Fruit fly (Drosophila melanogaster) whole organism, embryonic: ENCODE data around the gene CG43347.

Source experiments
- C15 ChIP-seq: fragments of 200-800 bp; sonication (Bioruptor generic); IDR thresholded peaks from 3 replicates; pipeline ENCODE4 v1.3.6; 2022; ENCODE audit warnings: missing biosample characterization, missing genetic modification characterization
- CG10321 ChIP-seq: fragments of 200-800 bp; sonication (Bioruptor generic); IDR thresholded peaks from 2 replicates; pipeline ENCODE4 v1.3.6; 2022; ENCODE audit warnings: missing biosample characterization, missing genetic modification characterization
- CG11456 ChIP-seq: fragments of 200-800 bp; sonication (Bioruptor generic); IDR thresholded peaks from 3 replicates; pipeline ENCODE4 v1.3.6; 2022; ENCODE audit warnings: missing biosample characterization, missing genetic modification characterization
- CG15514 ChIP-seq: fragments of 200-800 bp; sonication (Bioruptor generic); optimal IDR thresholded peaks from 3 replicates; lab custom pipeline; 2017; ENCODE audit warnings: missing biosample characterization, missing genetic modification characterization, mild to moderate bottlenecking, moderate library complexity, missing genetic modification reagents
- CG1602 ChIP-seq: fragments of 200-800 bp; sonication (Bioruptor generic); optimal IDR thresholded peaks from 3 replicates; lab custom pipeline; 2016; ENCODE audit warnings: missing biosample characterization, missing genetic modification characterization
- CG1603 ChIP-seq: fragments of 200-800 bp; sonication (Bioruptor generic); optimal IDR thresholded peaks from 2 replicates; lab custom pipeline; 2019; ENCODE audit warnings: missing biosample characterization, mild to moderate bottlenecking, missing genetic modification characterization, moderate library complexity
- CG16813 ChIP-seq: fragments of 200-800 bp; sonication (Bioruptor generic); IDR thresholded peaks from 3 replicates; pipeline ENCODE4 v1.3.6; 2022; ENCODE audit warnings: missing biosample characterization, missing genetic modification characterization; ENCODE audit not compliant: partially characterized antibody
- CG17361 ChIP-seq: fragments of 200-800 bp; sonication (Bioruptor generic); IDR thresholded peaks from 3 replicates; pipeline ENCODE4 v1.3.6; 2022; ENCODE audit warnings: missing biosample characterization, missing genetic modification characterization
- CG17912 ChIP-seq: fragments of 200-800 bp; sonication (Bioruptor generic); optimal IDR thresholded peaks from 2 replicates; lab custom pipeline; 2018; ENCODE audit warnings: missing biosample characterization, mild to moderate bottlenecking, missing genetic modification characterization
- CG30403 ChIP-seq: fragments of 200-800 bp; sonication (Bioruptor generic); optimal IDR thresholded peaks from 3 replicates; lab custom pipeline; 2016; ENCODE audit warnings: missing biosample characterization, missing genetic modification characterization
- CG34224 ChIP-seq: fragments of 200-800 bp; sonication (Bioruptor generic); IDR thresholded peaks from 3 replicates; pipeline ENCODE4 v1.3.6; 2022; ENCODE audit warnings: missing biosample characterization, missing genetic modification characterization; ENCODE audit not compliant: partially characterized antibody
- CG42726 ChIP-seq: fragments of 200-800 bp; sonication (Bioruptor generic); IDR thresholded peaks from 2 replicates; pipeline ENCODE4 v1.3.6; 2022; ENCODE audit warnings: missing biosample characterization, missing genetic modification characterization; ENCODE audit not compliant: partially characterized antibody
- CG4282 ChIP-seq: fragments of 200-800 bp; sonication (Bioruptor generic); optimal IDR thresholded peaks from 2 replicates; lab custom pipeline; 2016; ENCODE audit warnings: missing biosample characterization, missing genetic modification characterization
- CG6689 ChIP-seq: fragments of 200-800 bp; sonication (Bioruptor generic); IDR thresholded peaks from 2 replicates; pipeline ENCODE4 v1.3.6; 2022; ENCODE audit warnings: missing biosample characterization, missing genetic modification characterization
- CG6791 ChIP-seq: fragments of 200-800 bp; sonication (Bioruptor generic); IDR thresholded peaks from 3 replicates; pipeline ENCODE4 v1.3.6; 2022; ENCODE audit warnings: missing biosample characterization, missing genetic modification characterization; ENCODE audit not compliant: partially characterized antibody
- CG7987 ChIP-seq: fragments of 200-800 bp; sonication (Bioruptor generic); optimal IDR thresholded peaks from 2 replicates; lab custom pipeline; 2018; ENCODE audit warnings: missing biosample characterization, mild to moderate bottlenecking, missing genetic modification characterization, moderate library complexity
- CG9932 ChIP-seq: fragments of 200-800 bp; sonication (Bioruptor generic); IDR thresholded peaks from 2 replicates; pipeline ENCODE4 v1.3.6; 2022; ENCODE audit warnings: missing biosample characterization, missing genetic modification characterization
- Dref ChIP-seq: fragments of 200-800 bp; sonication (Bioruptor generic); IDR thresholded peaks from 2 replicates; pipeline ENCODE4 v1.3.6; 2022; ENCODE audit warnings: missing biosample characterization, missing genetic modification characterization
- E2f1 ChIP-seq: fragments of 200-800 bp; sonication (Bioruptor generic); IDR thresholded peaks from 2 replicates; pipeline ENCODE4 v1.3.6; 2022; ENCODE audit warnings: missing biosample characterization, missing genetic modification characterization
- HLH3B ChIP-seq: fragments of 200-800 bp; sonication (Bioruptor generic); IDR thresholded peaks from 2 replicates; pipeline ENCODE4 v1.3.6; 2022; ENCODE audit warnings: missing biosample characterization, missing genetic modification characterization
- HmgZ ChIP-seq: fragments of 200-800 bp; sonication (Bioruptor generic); optimal IDR thresholded peaks from 2 replicates; lab custom pipeline; 2018; ENCODE audit warnings: missing biosample characterization, mild to moderate bottlenecking, missing genetic modification characterization
- Hr3 ChIP-seq: fragments of 200-800 bp; sonication (Bioruptor generic); optimal IDR thresholded peaks from 3 replicates; lab custom pipeline; 2016; ENCODE audit warnings: missing biosample characterization, missing genetic modification characterization
- Jarid2 ChIP-seq: fragments of 200-800 bp; sonication (Bioruptor generic); optimal IDR thresholded peaks from 3 replicates; lab custom pipeline; 2017; ENCODE audit warnings: mild to moderate bottlenecking, missing biosample characterization, missing genetic modification reagents, missing genetic modification characterization
- NFAT ChIP-seq: fragments of 200-800 bp; sonication (Bioruptor generic); IDR thresholded peaks from 2 replicates; pipeline ENCODE4 v1.3.6; 2022; ENCODE audit warnings: missing biosample characterization, missing genetic modification characterization
- Nf-YC ChIP-seq: fragments of 200-800 bp; optimal IDR thresholded peaks from 3 replicates; lab custom pipeline; 2019; ENCODE audit warnings: missing biosample characterization, mild to moderate bottlenecking, missing genetic modification characterization, moderate library complexity
- Opbp ChIP-seq: fragments of 200-800 bp; sonication (Bioruptor generic); IDR thresholded peaks from 3 replicates; pipeline ENCODE4 v1.3.6; 2022; ENCODE audit warnings: missing biosample characterization, missing genetic modification characterization; ENCODE audit not compliant: partially characterized antibody
- PHDP ChIP-seq: fragments of 200-800 bp; sonication (Bioruptor generic); optimal IDR thresholded peaks from 3 replicates; lab custom pipeline; 2018; ENCODE audit warnings: missing biosample characterization, mild to moderate bottlenecking, missing genetic modification characterization, moderate library complexity
- Sox102F ChIP-seq: fragments of 200-800 bp; sonication (Bioruptor generic); optimal IDR thresholded peaks from 2 replicates; lab custom pipeline; 2018; ENCODE audit warnings: missing biosample characterization, mild to moderate bottlenecking, missing genetic modification characterization, moderate library complexity
- ab ChIP-seq: fragments of 200-800 bp; sonication (Bioruptor generic); optimal IDR thresholded peaks from 2 replicates; lab custom pipeline; 2016; ENCODE audit warnings: missing biosample characterization, missing genetic modification characterization
- ato ChIP-seq: fragments of 200-800 bp; sonication (Bioruptor generic); IDR thresholded peaks from 2 replicates; pipeline ENCODE4 v1.3.6; 2022; ENCODE audit warnings: missing biosample characterization, missing genetic modification characterization; ENCODE audit not compliant: partially characterized antibody
- az2 ChIP-seq: fragments of 200-800 bp; sonication (Bioruptor generic); optimal IDR thresholded peaks from 3 replicates; lab custom pipeline; 2016; ENCODE audit warnings: missing biosample characterization, missing genetic modification characterization
- bcd ChIP-seq: fragments of 200-800 bp; sonication (Bioruptor generic); optimal IDR thresholded peaks from 2 replicates; lab custom pipeline; 2017; ENCODE audit warnings: missing biosample characterization, mild to moderate bottlenecking, missing genetic modification characterization
- ewg ChIP-seq: fragments of 200-800 bp; sonication (Bioruptor generic); optimal IDR thresholded peaks from 3 replicates; lab custom pipeline; 2017; ENCODE audit warnings: mild to moderate bottlenecking, missing biosample characterization, missing genetic modification reagents, missing genetic modification characterization
- hth ChIP-seq: fragments of >200 bp; optimal IDR thresholded peaks from 2 replicates; lab custom pipeline; 2017; ENCODE audit warnings: inconsistent platforms
- kay ChIP-seq: fragments of 200-800 bp; sonication (Bioruptor generic); optimal IDR thresholded peaks from 2 replicates; lab custom pipeline; 2016; ENCODE audit warnings: missing biosample characterization, missing genetic modification characterization
- lbe ChIP-seq: fragments of 200-800 bp; sonication (Bioruptor generic); optimal IDR thresholded peaks from 2 replicates; lab custom pipeline; 2016; ENCODE audit warnings: missing biosample characterization, mild to moderate bottlenecking, missing genetic modification characterization
- nau ChIP-seq: fragments of 200-800 bp; sonication (Bioruptor generic); optimal IDR thresholded peaks from 3 replicates; lab custom pipeline; 2017; ENCODE audit warnings: missing biosample characterization, mild to moderate bottlenecking, missing genetic modification characterization, missing genetic modification reagents
- nerfin-1 ChIP-seq: fragments of 200-800 bp; sonication (Bioruptor generic); optimal IDR thresholded peaks from 3 replicates; lab custom pipeline; 2019; ENCODE audit warnings: missing biosample characterization, mild to moderate bottlenecking, missing genetic modification characterization, moderate library complexity
- nmo ChIP-seq: fragments of 200-800 bp; sonication (Bioruptor generic); optimal IDR thresholded peaks from 2 replicates; lab custom pipeline; 2018; ENCODE audit warnings: missing biosample characterization, mild to moderate bottlenecking, missing genetic modification characterization, moderate library complexity
- pfk ChIP-seq: fragments of 200-800 bp; sonication (Bioruptor generic); optimal IDR thresholded peaks from 2 replicates; lab custom pipeline; 2018; ENCODE audit warnings: missing biosample characterization, mild to moderate bottlenecking, missing genetic modification characterization, moderate library complexity
- psq ChIP-seq: fragments of 200-800 bp; sonication (Bioruptor generic); optimal IDR thresholded peaks from 2 replicates; lab custom pipeline; 2017; ENCODE audit warnings: missing biosample characterization, missing genetic modification characterization
- salm ChIP-seq: fragments of 200-800 bp; sonication (Bioruptor generic); optimal IDR thresholded peaks from 2 replicates; lab custom pipeline; 2018; ENCODE audit warnings: missing biosample characterization, mild to moderate bottlenecking, missing genetic modification characterization
- sc ChIP-seq, 3 experiments: fragments of >200 bp in 2 of 3; fragments of 200-800 bp in 1 of 3; sonication (Bioruptor generic) in 1 of 3; optimal IDR thresholded peaks; 2 replicates in 2 of 3; 3 replicates in 1 of 3; lab custom pipeline; 2017; ENCODE audit warnings: mild to moderate bottlenecking in 1 of 3, missing biosample characterization in 1 of 3, missing genetic modification characterization in 1 of 3, missing genetic modification reagents in 1 of 3
- shn ChIP-seq: fragments of 200-800 bp; sonication (Bioruptor generic); optimal IDR thresholded peaks from 3 replicates; lab custom pipeline; 2016; ENCODE audit warnings: missing biosample characterization, missing genetic modification characterization
- twi ChIP-seq: fragments of 200-800 bp; optimal IDR thresholded peaks from 2 replicates; lab custom pipeline; 2019; ENCODE audit warnings: missing biosample characterization, mild to moderate bottlenecking, missing genetic modification characterization, moderate library complexity
- unpg ChIP-seq: fragments of 200-800 bp; sonication (Bioruptor generic); optimal IDR thresholded peaks from 3 replicates; lab custom pipeline; 2018; ENCODE audit warnings: missing biosample characterization, mild to moderate bottlenecking, missing genetic modification characterization, moderate library complexity
- yki ChIP-seq: fragments of >200 bp; optimal IDR thresholded peaks from 3 replicates; lab custom pipeline; 2018
- zen ChIP-seq: fragments of 200-800 bp; sonication (Bioruptor generic); optimal IDR thresholded peaks from 3 replicates; lab custom pipeline; 2018; ENCODE audit warnings: missing biosample characterization, mild to moderate bottlenecking, missing genetic modification characterization, moderate library complexity

Gene CG43347

DNA sequence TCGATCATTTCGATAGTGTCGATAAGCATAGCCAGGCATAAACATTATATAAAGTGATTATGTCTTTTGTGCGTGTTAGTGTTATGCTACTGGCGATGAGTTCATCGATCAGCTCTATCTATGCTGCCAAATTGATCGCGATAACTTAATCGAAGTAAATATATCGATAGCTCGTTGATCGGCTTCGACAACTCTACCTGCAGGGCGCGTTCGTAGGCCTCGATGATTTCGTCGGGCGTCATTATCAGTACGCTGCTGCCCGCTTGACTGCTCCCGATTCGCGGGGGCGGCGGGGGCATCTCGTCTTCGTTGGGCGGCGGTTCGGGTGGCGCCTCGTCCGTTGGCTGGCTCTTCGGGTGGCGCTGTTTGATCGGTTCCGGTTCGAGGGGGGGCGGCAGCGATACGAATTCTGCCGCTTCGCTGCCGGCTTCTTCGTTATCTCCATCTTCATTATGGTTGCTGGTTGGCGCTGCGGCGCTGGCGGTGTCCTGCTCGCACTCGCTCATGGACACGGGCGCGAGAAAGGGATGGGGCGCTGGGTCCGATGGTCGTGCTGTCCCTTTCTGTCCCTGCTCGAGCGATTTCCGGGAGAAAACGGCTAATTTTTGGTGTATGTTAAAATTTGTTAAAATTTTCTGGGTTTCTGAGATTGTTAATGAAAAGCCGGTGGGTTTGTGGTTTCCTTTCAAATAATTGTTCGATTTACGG lies 17.8 kb downstream of the CG43347 start, which contains the start of gene CG1628:
Gene CG1628, minus strand, starts transcription at position 658 of the 708 bp plus-strand sequence.
- no peak for TF ChIP-seq shn
- no peak for TF ChIP-seq CG9932 (GFP tag; lab: Robert Waterston, UW)
- peak; percentile 46 for TF ChIP-seq bcd (GFP tag; lab: Kevin White, UChicago)
- peak; percentile 34 for TF ChIP-seq unpg (GFP tag; lab: Kevin White, UChicago)
- no peak for TF ChIP-seq az2 (GFP tag; lab: Kevin White, UChicago)
- no peak for TF ChIP-seq yki
- TF ChIP-seq HLH3B: 0 out of 2 replicates have a peak, but pooled peaks have one; percentile 42
- no peak for TF ChIP-seq PHDP
- no peak for TF ChIP-seq nerfin-1 (tag; lab: Kevin White, UChicago)
- no peak for TF ChIP-seq C15
- no peak for TF ChIP-seq zen (tag; lab: Kevin White, UChicago)
- TF ChIP-seq CG17912: peak; percentile 14
- TF ChIP-seq CG1603: no peak
- TF ChIP-seq CG7987 (GFP tag; lab: Kevin White, UChicago): no peak
- peak; percentile 48; the same call in 1 of the 2 replicates for TF ChIP-seq CG42726
- peak; percentile 62 for TF ChIP-seq Dref (GFP tag; lab: Robert Waterston, UW)
- no peak for TF ChIP-seq kay
- TF ChIP-seq CG16813 (GFP tag; lab: Robert Waterston, UW): peak; percentile 67
- TF ChIP-seq CG10321 (GFP tag; lab: Robert Waterston, UW): peak; percentile 94
- TF ChIP-seq nmo (GFP tag; lab: Kevin White, UChicago): peak; percentile 6
- no peak for TF ChIP-seq NFAT (GFP tag; lab: Robert Waterston, UW)
- TF ChIP-seq CG17361 (GFP tag; lab: Robert Waterston, UW): peak; percentile 47; the same call in 2 of the 3 replicates
- TF ChIP-seq twi: no peak
- peak; percentile 35; the same call in 1 of the 2 replicates for TF ChIP-seq ato (GFP tag; lab: Robert Waterston, UW)
- TF ChIP-seq CG1602: no peak
- peak; percentile 82 for TF ChIP-seq CG6791 (GFP tag; lab: Robert Waterston, UW)
- no peak for TF ChIP-seq sc (optimal IDR thresholded peaks at IDR 0.05; lab: Kevin White, UChicago)
- no peak for TF ChIP-seq sc (GFP tag; optimal IDR thresholded peaks at IDR 0.05; lab: Kevin White, UChicago)
- peak; percentile 61; the same call in 2 of the 3 replicates for TF ChIP-seq Opbp
- peak; percentile 13 for TF ChIP-seq CG30403 (GFP tag; lab: Kevin White, UChicago)
- 0 out of 2 replicates have a peak, but pooled peaks have one; percentile 14 for TF ChIP-seq CG6689 (GFP tag; lab: Robert Waterston, UW)
- no peak for TF ChIP-seq ab (GFP tag; lab: Kevin White, UChicago)
- TF ChIP-seq CG15514: peak; percentile 43
- peak; percentile 59 for TF ChIP-seq HmgZ (tag; lab: Kevin White, UChicago)
- no peak for TF ChIP-seq lbe (GFP tag; lab: Kevin White, UChicago)
- 0 out of 3 replicates have a peak, but pooled peaks have one; percentile 23 for TF ChIP-seq CG34224 (GFP tag; lab: Robert Waterston, UW)
- TF ChIP-seq hth (lab: Kevin White, UChicago): no peak
- TF ChIP-seq Jarid2 (GFP tag; lab: Kevin White, UChicago): peak; percentile 48
- TF ChIP-seq psq (GFP tag; lab: Kevin White, UChicago): no peak
- no peak for TF ChIP-seq Sox102F (GFP tag; lab: Kevin White, UChicago)
- TF ChIP-seq Hr3 (GFP tag; lab: Kevin White, UChicago): no peak
- TF ChIP-seq E2f1 (GFP tag; lab: Robert Waterston, UW): peak; percentile 33; the same call in 1 of the 2 replicates
- 0 out of 3 replicates have a peak, but pooled peaks have one; percentile 47 for TF ChIP-seq CG11456
- TF ChIP-seq salm (tag; lab: Kevin White, UChicago): peak; percentile 25
- no peak for TF ChIP-seq nau (GFP tag; lab: Kevin White, UChicago)
- TF ChIP-seq ewg (GFP tag; lab: Kevin White, UChicago): no peak
- TF ChIP-seq CG4282: no peak
- no peak for TF ChIP-seq pfk
- peak; percentile 79 for TF ChIP-seq Nf-YC (tag; lab: Kevin White, UChicago)
